Worm (Caenorhabditis elegans): ENCODE results near the gene W01H2.2.

The W01H2.2 gene

DNA sequence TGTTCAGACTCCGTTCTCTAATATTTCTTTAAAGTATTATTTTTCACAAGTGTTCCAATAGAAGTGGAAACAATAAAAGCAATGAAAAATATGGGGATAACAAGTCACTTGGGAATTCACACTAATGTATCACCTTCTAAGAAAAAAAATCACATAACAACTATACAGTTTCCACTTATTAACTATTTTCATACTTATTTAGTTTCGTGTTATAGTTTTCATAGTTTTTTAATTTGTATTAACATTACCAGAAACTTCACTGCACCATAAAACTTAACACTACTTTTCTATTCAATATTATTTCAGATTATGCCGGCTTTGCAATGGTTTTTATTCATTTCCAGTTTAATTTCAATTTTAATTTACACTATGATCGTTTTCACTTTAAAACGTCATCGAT, 33.8 kb upstream of the W01H2.2 start, which contains the start of gene srv-5:
Gene srv-5 (plus strand): TSS at position 301 of the 400 bp plus-strand sequence.
- TF ChIP-seq efl-1 (optimal IDR thresholded peaks at IDR 0.05) (no peak), efl-1 (GFP tag; optimal IDR thresholded peaks at IDR 0.05 in 1 of 2) (peak in 1 of 2 experiments; percentile 55), unc-30 (tag; optimal IDR thresholded peaks at IDR 0.05) (no peak)

DNA sequence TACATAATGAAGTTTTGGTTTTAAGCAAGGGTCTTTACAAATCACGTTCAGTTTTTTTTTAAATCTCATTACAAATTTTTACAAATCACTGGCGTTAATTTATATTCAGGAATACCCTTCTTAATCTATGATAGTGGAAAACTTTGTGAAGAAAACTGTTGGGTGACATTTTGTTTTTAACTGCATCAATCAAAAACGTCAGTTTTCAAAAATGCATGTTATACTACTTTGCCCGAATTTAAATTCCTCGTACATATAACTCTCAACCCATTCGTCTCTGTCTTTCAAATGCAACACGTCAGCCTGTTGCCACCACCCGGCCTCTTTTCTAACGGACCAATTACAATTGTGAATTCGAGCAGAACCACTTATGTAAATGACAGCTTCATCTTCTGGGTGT, 30.7 kb upstream of the W01H2.2 start, which contains the start of gene hlh-13:
Gene hlh-13 (plus strand): TSS at position 301 of the 400 bp plus-strand sequence.
- TF ChIP-seq lin-13 (GFP tag; optimal IDR thresholded peaks at IDR 0.05), result no peak
- no peak for TF ChIP-seq elt-3 (tag; optimal IDR thresholded peaks at IDR 0.05)
- TF ChIP-seq ama-1 (optimal IDR thresholded peaks at IDR 0.05), result no peak
- no peak for TF ChIP-seq lsy-2 (tag; optimal IDR thresholded peaks at IDR 0.05)
- no peak for TF ChIP-seq C16A3.4 (tag; optimal IDR thresholded peaks at IDR 0.05)
- TF ChIP-seq fos-1 (tag; optimal IDR thresholded peaks at IDR 0.05), result no peak
- TF ChIP-seq nhr-12 (tag; optimal IDR thresholded peaks at IDR 0.05), result no peak
- no peak for TF ChIP-seq lir-3 (tag; optimal IDR thresholded peaks at IDR 0.05; ENCODE audit: poor library complexity)
- no peak for TF ChIP-seq ztf-4 (tag; optimal IDR thresholded peaks at IDR 0.05)
- TF ChIP-seq nhr-77 (tag; optimal IDR thresholded peaks at IDR 0.05), result no peak
- no peak for TF ChIP-seq ceh-88 (GFP tag; IDR thresholded peaks at IDR 0.05)

DNA sequence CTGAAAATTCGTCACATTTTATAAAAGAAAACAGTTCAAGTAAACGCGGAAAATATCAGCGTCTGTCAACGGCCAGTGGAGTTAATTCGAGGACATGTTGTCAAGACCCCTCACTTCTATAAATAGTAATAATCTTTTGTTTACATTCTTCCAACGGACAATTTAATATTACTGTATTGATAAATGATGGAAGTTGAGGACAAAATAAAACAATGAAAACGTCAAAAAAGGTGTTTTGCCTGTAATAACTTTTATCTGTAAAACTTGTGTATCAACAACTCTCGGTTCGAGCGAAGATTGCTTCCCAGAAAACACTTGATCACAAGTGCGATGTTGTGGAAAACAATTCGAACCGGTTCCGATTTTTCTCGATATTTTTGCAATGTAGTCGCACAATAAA, 30.2 kb upstream of the W01H2.2 start:
- TF ChIP-seq ama-1 (optimal IDR thresholded peaks at IDR 0.05) (no peak), ceh-82 (tag; optimal IDR thresholded peaks at IDR 0.05) (no peak), nhr-90 (tag; optimal IDR thresholded peaks at IDR 0.05; ENCODE audit: poor library complexity) (no peak), elt-2 (tag; optimal IDR thresholded peaks at IDR 0.05) (peak; percentile 34), lin-39 (tag; optimal IDR thresholded peaks at IDR 0.05) (no peak), nhr-20 (tag; optimal IDR thresholded peaks at IDR 0.05) (peak; percentile 13), nhr-71 (tag; optimal IDR thresholded peaks at IDR 0.05) (peak; percentile 26), unc-130 (tag; optimal IDR thresholded peaks at IDR 0.05) (no peak), lin-14 (GFP tag; optimal IDR thresholded peaks at IDR 0.05) (peak; percentile 30), nhr-85 (tag) (peak; percentile 55), snu-23 (GFP tag; optimal IDR thresholded peaks at IDR 0.05) (peak; percentile 9)

DNA sequence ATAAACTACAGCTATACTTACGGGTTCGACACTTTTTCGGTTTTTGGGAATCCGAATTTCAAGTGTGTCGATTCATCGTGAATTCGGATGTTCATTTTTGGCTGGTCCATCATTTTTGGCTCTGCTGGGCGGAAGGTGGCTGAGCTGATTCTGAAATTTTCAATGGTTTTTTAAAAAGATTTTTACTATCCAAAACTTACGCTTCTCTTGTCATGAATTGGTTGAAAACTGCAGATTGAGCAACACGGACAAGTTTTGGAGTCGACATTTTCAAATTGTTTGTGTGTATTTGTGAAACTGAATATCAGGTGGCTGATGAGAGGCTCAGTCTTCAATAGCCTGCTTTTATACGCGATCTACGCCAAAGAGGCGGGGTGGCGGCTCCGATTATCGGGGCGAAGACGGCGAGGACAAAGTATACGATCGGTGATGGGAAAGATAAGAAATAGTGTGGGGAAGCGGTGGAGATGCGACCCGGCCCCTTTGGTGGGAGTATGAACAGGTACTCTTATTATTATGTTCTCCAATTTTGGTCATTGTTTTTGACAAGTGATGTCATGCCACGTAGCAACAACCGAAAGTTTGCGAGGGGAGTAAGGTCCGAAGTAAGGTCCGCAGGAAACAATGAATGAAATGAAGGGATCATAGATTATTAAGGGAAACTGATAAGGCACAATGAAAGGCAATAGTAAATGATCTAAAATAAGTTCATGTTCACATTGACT, 28.8 kb upstream of the W01H2.2 start, which contains the start of gene F48D6.4:
Gene F48D6.4 (minus strand): TSS at position 346 of the 725 bp plus-strand sequence.
- TF ChIP-seq nhr-85 (tag), result peak; percentile 14
- peak; percentile 33 for TF ChIP-seq elt-2 (tag; optimal IDR thresholded peaks at IDR 0.05)
- TF ChIP-seq C34B4.2 (tag; optimal IDR thresholded peaks at IDR 0.05), result no peak
- no peak for TF ChIP-seq efl-1 (optimal IDR thresholded peaks at IDR 0.05)
- peak in 1 of 2 experiments; percentile 23 for TF ChIP-seq efl-1 (GFP tag; optimal IDR thresholded peaks at IDR 0.05 in 1 of 2)
- peak; percentile 11 for TF ChIP-seq ama-1 (optimal IDR thresholded peaks at IDR 0.05)

DNA sequence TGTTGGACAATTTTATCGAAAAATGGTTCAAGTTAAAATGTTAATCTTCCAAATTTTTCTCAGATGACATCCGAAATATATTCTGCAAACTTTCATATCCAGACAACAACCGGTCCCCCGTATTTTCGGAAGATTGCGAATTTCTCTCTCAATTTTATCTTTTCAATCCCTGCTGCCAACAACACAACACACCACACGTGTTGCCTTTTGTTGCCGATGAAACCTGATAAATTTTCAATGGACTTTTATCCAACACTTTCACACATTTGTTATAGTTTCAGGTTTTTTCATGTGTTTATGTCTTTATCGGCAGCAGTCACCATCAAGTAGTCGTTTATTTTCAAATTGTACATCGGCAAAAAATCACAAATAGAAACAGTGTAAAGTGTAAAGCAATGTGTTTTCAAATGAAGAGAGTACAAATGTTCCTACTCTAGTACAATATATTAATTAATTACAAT, 28.0 kb upstream of the W01H2.2 start:
- TF ChIP-seq elt-2 (tag; optimal IDR thresholded peaks at IDR 0.05), result peak; percentile 32
- TF ChIP-seq nhr-19 (GFP tag; conservative IDR thresholded peaks at IDR 0.05), result 0 out of 2 replicates have a peak, but pooled peaks have one; percentile 10
- TF ChIP-seq alr-1 (tag; optimal IDR thresholded peaks at IDR 0.05; ENCODE audit: borderline replicate concordance), result no peak
- TF ChIP-seq C34B4.2 (tag; optimal IDR thresholded peaks at IDR 0.05), result no peak
- TF ChIP-seq snpc-4 (tag; optimal IDR thresholded peaks at IDR 0.05), result no peak
- TF ChIP-seq lsy-2 (tag; optimal IDR thresholded peaks at IDR 0.05), result no peak
- no peak for TF ChIP-seq grh-1 (GFP tag; IDR thresholded peaks at IDR 0.05)
- TF ChIP-seq unc-98 (GFP tag; IDR thresholded peaks at IDR 0.05), result no peak
- TF ChIP-seq ceh-90 (tag; optimal IDR thresholded peaks at IDR 0.05), result no peak
- TF ChIP-seq fkh-4 (tag; optimal IDR thresholded peaks at IDR 0.05; ENCODE audit: borderline replicate concordance), result no peak
- peak in 1 of 2 experiments; percentile 49 for TF ChIP-seq lin-35 (GFP tag; optimal IDR thresholded peaks at IDR 0.05)
- TF ChIP-seq fkh-8 (tag; optimal IDR thresholded peaks at IDR 0.05), result no peak
- peak in 1 of 2 experiments; percentile 19 for TF ChIP-seq mdl-1 (tag; optimal IDR thresholded peaks at IDR 0.05)
- TF ChIP-seq nhr-20 (tag; optimal IDR thresholded peaks at IDR 0.05), result no peak
- peak; percentile 55 for TF ChIP-seq nhr-90 (tag; optimal IDR thresholded peaks at IDR 0.05; ENCODE audit: poor library complexity)
- TF ChIP-seq blmp-1 (tag; optimal IDR thresholded peaks at IDR 0.05), result peak; percentile 56
- peak in 1 of 6 experiments; percentile 37 for TF ChIP-seq elt-3 (tag; optimal IDR thresholded peaks at IDR 0.05)
- peak; percentile 89 for TF ChIP-seq ama-1 (optimal IDR thresholded peaks at IDR 0.05)
- TF ChIP-seq nhr-84 (tag; optimal IDR thresholded peaks at IDR 0.05), result no peak
- no peak for TF ChIP-seq ztf-11 (tag; optimal IDR thresholded peaks at IDR 0.05)
- no peak for TF ChIP-seq lin-15B (tag; optimal IDR thresholded peaks at IDR 0.05)
